Worm (Caenorhabditis elegans) whole organism, early embryonic: Measurements from ENCODE around the gene Y73B6BL.270.

Experiments used
- B0310.2 ChIP-seq: sonication (generic microtip); optimal IDR thresholded peaks from 2 replicates; lab custom pipeline; 2016; ENCODE audit warnings: mild to moderate bottlenecking, missing genetic modification characterization, missing compliant biosample characterization
- aly-1 ChIP-seq: sonication (generic microtip); optimal IDR thresholded peaks from 2 replicates; lab custom pipeline; 2016; ENCODE audit warnings: missing genetic modification characterization, missing compliant biosample characterization
- ama-1 ChIP-seq: fragments of 150-350 bp; optimal IDR thresholded peaks from 2 replicates; lab custom pipeline; 2014
- ceh-13 ChIP-seq: fragments of 200-800 bp; sonication (Bioruptor generic); optimal IDR thresholded peaks from 2 replicates; lab custom pipeline; 2018; ENCODE audit warnings: mild to moderate bottlenecking, missing genetic modification characterization, missing compliant biosample characterization
- ets-7 ChIP-seq: sonication (generic microtip); optimal IDR thresholded peaks from 2 replicates; lab custom pipeline; 2016; ENCODE audit warnings: missing genotype, missing genetic modification characterization, missing compliant biosample characterization
- flt-1 ChIP-seq: fragments of 200-800 bp; sonication (Bioruptor generic); IDR thresholded peaks from 2 replicates; pipeline ENCODE4 v1.3.6; 2022; ENCODE audit warnings: missing genetic modification characterization, missing compliant biosample characterization
- hmbx-1 ChIP-seq: sonication (generic microtip); optimal IDR thresholded peaks from 2 replicates; lab custom pipeline; 2016; ENCODE audit warnings: mild to moderate bottlenecking, missing genetic modification characterization, missing compliant biosample characterization
- pes-1 ChIP-seq: fragments of 200-800 bp; sonication (Bioruptor generic); IDR thresholded peaks from 2 replicates; pipeline ENCODE4 v1.3.6; 2022; ENCODE audit warnings: missing genetic modification reagents, missing genetic modification characterization, missing compliant biosample characterization
- sea-1 ChIP-seq: fragments of 200-800 bp; sonication (Bioruptor generic); conservative IDR thresholded peaks from 2 replicates; pipeline ENCODE4 v1.3.6; 2022; ENCODE audit warnings: missing genetic modification characterization, missing compliant biosample characterization
- tbx-11 ChIP-seq: fragments of 200-800 bp; sonication (Bioruptor generic); IDR thresholded peaks from 2 replicates; pipeline ENCODE4 v1.3.6; 2022; ENCODE audit warnings: missing genetic modification characterization, missing compliant biosample characterization

ce11 chrIV:6376473-6377115, 11.4 kb downstream of the Y73B6BL.270 start, which contains the start of the genes hrpf-2 and bli-6:
- no peak for TF ChIP-seq ama-1 (lab: Kevin White, UChicago)
- TF ChIP-seq pes-1 = no peak
- no peak for TF ChIP-seq sea-1 (GFP tag; lab: Robert Waterston, UW)
- no peak for TF ChIP-seq B0310.2 (tag; lab: Kevin White, UChicago)
- no peak for TF ChIP-seq flt-1
- TF ChIP-seq ets-7 (tag; lab: Kevin White, UChicago) = no peak
- TF ChIP-seq aly-1 (tag; lab: Kevin White, UChicago) = no peak
- TF ChIP-seq ceh-13 (GFP tag; lab: Kevin White, UChicago) = no peak
- no peak for TF ChIP-seq tbx-11 (GFP tag; lab: Robert Waterston, UW)
- TF ChIP-seq hmbx-1 (tag; lab: Kevin White, UChicago) = no peak
